Worm (Caenorhabditis elegans): ENCODE results near the gene glb-21.
A peak's percentile ranks its signal among the peaks of the same experiment; 100 is the strongest.
"Not testable (repeated sequence)": the region's sequence is repeated elsewhere in the genome, so short reads cannot be mapped to it uniquely, and the experiment has no call there.

glb-21 gene

ce11 chrIV:10711729-10712128 is at the start of gene glb-21:
Gene glb-21, minus strand, starts transcription at chrIV:10711794.
- TF ChIP-seq nhr-12 (tag; optimal IDR thresholded peaks at IDR 0.05) (no peak), elt-3 (tag; optimal IDR thresholded peaks at IDR 0.05) (no peak), nhr-23 (tag; optimal IDR thresholded peaks at IDR 0.05) (no peak), tbx-2 (tag; optimal IDR thresholded peaks at IDR 0.05) (no peak), elt-1 (tag; optimal IDR thresholded peaks at IDR 0.05) (no peak), hmg-11 (tag; optimal IDR thresholded peaks at IDR 0.05) (no peak), elt-2 (tag; optimal IDR thresholded peaks at IDR 0.05) (no peak), egl-5 (tag; optimal IDR thresholded peaks at IDR 0.05) (no peak), mml-1 (tag; optimal IDR thresholded peaks at IDR 0.05) (no peak), nhr-25 (tag; optimal IDR thresholded peaks at IDR 0.05) (no peak), sea-2 (GFP tag; optimal IDR thresholded peaks at IDR 0.05) (no peak), snpc-4 (tag; optimal IDR thresholded peaks at IDR 0.05) (no peak), jun-1 (tag; optimal IDR thresholded peaks at IDR 0.05) (no peak), skn-1 (tag; optimal IDR thresholded peaks at IDR 0.05) (no peak), lin-15B (tag; optimal IDR thresholded peaks at IDR 0.05) (no peak), nhr-43 (tag; optimal IDR thresholded peaks at IDR 0.05; ENCODE audit: poor library complexity, severe bottlenecking) (no peak), ceh-9 (tag; optimal IDR thresholded peaks at IDR 0.05) (no peak), nhr-11 (tag; optimal IDR thresholded peaks at IDR 0.05) (no peak), lin-39 (tag; optimal IDR thresholded peaks at IDR 0.05) (no peak), ZK546.5 (tag; optimal IDR thresholded peaks at IDR 0.05) (no peak)

ce11 chrIV:10761344-10761743 is 49.8 kb upstream of the glb-21 start, which contains the start of gene ugt-54:
Gene ugt-54, plus strand, starts transcription at chrIV:10761698.
- TF ChIP-seq ceh-28 (tag; optimal IDR thresholded peaks at IDR 0.05) (no peak), pqm-1 (tag; optimal IDR thresholded peaks at IDR 0.05) (peak; percentile 74), mml-1 (tag; optimal IDR thresholded peaks at IDR 0.05) (no peak), ceh-82 (tag; optimal IDR thresholded peaks at IDR 0.05) (no peak), ceh-16 (tag; optimal IDR thresholded peaks at IDR 0.05) (no peak), ama-1 (optimal IDR thresholded peaks at IDR 0.05) (no peak), elt-2 (tag; optimal IDR thresholded peaks at IDR 0.05) (peak; percentile 87), daf-12 (tag; optimal IDR thresholded peaks at IDR 0.05) (no peak), nhr-12 (tag; optimal IDR thresholded peaks at IDR 0.05) (no peak), nhr-77 (tag; optimal IDR thresholded peaks at IDR 0.05) (no peak)

- TF ChIP-seq pqm-1 (tag; optimal IDR thresholded peaks at IDR 0.05) = no peak
- no peak for TF ChIP-seq fkh-2 (tag; optimal IDR thresholded peaks at IDR 0.05)
- no peak for TF ChIP-seq ztf-11 (tag; optimal IDR thresholded peaks at IDR 0.05)
- TF ChIP-seq ceh-82 (tag; optimal IDR thresholded peaks at IDR 0.05) = no peak
- no peak for TF ChIP-seq hmg-11 (tag; optimal IDR thresholded peaks at IDR 0.05)
- no peak for TF ChIP-seq zag-1 (tag; optimal IDR thresholded peaks at IDR 0.05)
- no peak for TF ChIP-seq egl-27 (tag; optimal IDR thresholded peaks at IDR 0.05)
- TF ChIP-seq lin-15B (tag; optimal IDR thresholded peaks at IDR 0.05) = no peak
Measured at ce11 chrIV:10757616-10758193, 46.1 kb upstream of the glb-21 start, which contains the start of the genes T25B9.4 and T25B9.6. Gene T25B9.4, minus strand, starts transcription at chrIV:10757716. Gene T25B9.6, plus strand, starts transcription at chrIV:10758143.

ce11 chrIV:10754685-10755084 is 43.1 kb upstream of the glb-21 start, which contains the start of gene T25B9.5:
Gene T25B9.5, minus strand, starts transcription at chrIV:10754785.
- no peak for TF ChIP-seq lsy-12 (tag; optimal IDR thresholded peaks at IDR 0.05)
- no peak for TF ChIP-seq nhr-12 (tag; optimal IDR thresholded peaks at IDR 0.05)
- TF ChIP-seq jun-1 (tag; optimal IDR thresholded peaks at IDR 0.05) = no peak
- no peak for TF ChIP-seq nhr-237 (tag; optimal IDR thresholded peaks at IDR 0.05)
- TF ChIP-seq ztf-11 (tag; optimal IDR thresholded peaks at IDR 0.05) = no peak

- TF ChIP-seq nhr-76, nhr-28, hmg-11 (tag; optimal IDR thresholded peaks at IDR 0.05): not testable (repeated sequence)
Measured at ce11 chrIV:10751740-10752139, 40.1 kb upstream of the glb-21 start, which contains the start of gene T25B9.2. Gene T25B9.2, minus strand, starts transcription at chrIV:10751840.
